Worm (Caenorhabditis elegans) whole organism, mixed stage, embryonic: ENCODE results near the gene cdh-9.

ENCODE experiments used
- bed-3 ChIP-seq: fragments of 200-800 bp; sonication (Bioruptor generic); optimal IDR thresholded peaks from 3 replicates; lab custom pipeline; 2018; ENCODE audit warnings: mild to moderate bottlenecking, missing genetic modification characterization, moderate library complexity, missing compliant biosample characterization
- blmp-1 ChIP-seq: fragments of 150-350 bp; optimal IDR thresholded peaks from 2 replicates; lab custom pipeline; 2014; ENCODE audit warnings: missing biosample characterization, missing genetic modification characterization
- ceh-39 ChIP-seq: fragments of 150-350 bp; optimal IDR thresholded peaks from 2 replicates; lab custom pipeline; 2014; ENCODE audit warnings: missing biosample characterization, missing genetic modification characterization
- ceh-43 ChIP-seq: fragments of 200-800 bp; sonication (Bioruptor generic); optimal IDR thresholded peaks from 2 replicates; lab custom pipeline; 2018; ENCODE audit warnings: mild to moderate bottlenecking, missing genetic modification characterization, moderate library complexity, missing compliant biosample characterization
- ceh-83 ChIP-seq: fragments of 200-800 bp; sonication (Bioruptor generic); optimal IDR thresholded peaks from 2 replicates; lab custom pipeline; 2018; ENCODE audit warnings: mild to moderate bottlenecking, missing genetic modification characterization, missing compliant biosample characterization
- ces-1 ChIP-seq: fragments of 150-350 bp; optimal IDR thresholded peaks from 2 replicates; lab custom pipeline; 2014; ENCODE audit warnings: missing biosample characterization, missing genetic modification reagents, missing genetic modification characterization
- cnd-1 ChIP-seq: fragments of 200-800 bp; sonication (Bioruptor generic); optimal IDR thresholded peaks from 2 replicates; lab custom pipeline; 2018; ENCODE audit warnings: mild to moderate bottlenecking, missing genetic modification characterization, missing compliant biosample characterization
- drap-1 ChIP-seq: fragments of 200-800 bp; sonication (Bioruptor generic); optimal IDR thresholded peaks from 3 replicates; lab custom pipeline; 2018; ENCODE audit warnings: mild to moderate bottlenecking, missing genetic modification characterization, missing compliant biosample characterization
- elt-1 ChIP-seq: sonication (generic microtip); optimal IDR thresholded peaks from 2 replicates; lab custom pipeline; 2017; ENCODE audit warnings: missing genetic modification characterization, mild to moderate bottlenecking, missing compliant biosample characterization, antibody characterized with exemption, moderate library complexity, borderline replicate concordance; ENCODE audit not compliant: insufficient read depth
- elt-3 ChIP-seq: fragments of 150-350 bp; optimal IDR thresholded peaks from 2 replicates; lab custom pipeline; 2014; ENCODE audit warnings: missing biosample characterization, missing genetic modification characterization
- flh-1 ChIP-seq: fragments of 200-800 bp; sonication (Bioruptor generic); optimal IDR thresholded peaks from 2 replicates; lab custom pipeline; 2018; ENCODE audit warnings: mild to moderate bottlenecking, missing genetic modification characterization, moderate library complexity, missing compliant biosample characterization
- ham-2 ChIP-seq: fragments of 200-800 bp; sonication (Bioruptor generic); optimal IDR thresholded peaks from 2 replicates; lab custom pipeline; 2018; ENCODE audit warnings: mild to moderate bottlenecking, missing genetic modification characterization, missing compliant biosample characterization
- hlh-1 ChIP-seq: fragments of 150-350 bp; optimal IDR thresholded peaks from 2 replicates; lab custom pipeline; 2014; ENCODE audit warnings: missing biosample characterization, missing genetic modification reagents, missing genetic modification characterization
- lin-13 ChIP-seq: fragments of 150-350 bp; optimal IDR thresholded peaks from 2 replicates; lab custom pipeline; 2014; ENCODE audit warnings: missing biosample characterization, missing genetic modification characterization
- lsy-2 ChIP-seq: fragments of 150-350 bp; optimal IDR thresholded peaks from 2 replicates; lab custom pipeline; 2014; ENCODE audit warnings: missing biosample characterization, missing genetic modification characterization
- mep-1 ChIP-seq: fragments of 150-350 bp; optimal IDR thresholded peaks from 2 replicates; lab custom pipeline; 2017; ENCODE audit warnings: missing biosample characterization, missing genetic modification reagents, missing genetic modification characterization, inconsistent platforms
- mls-2 ChIP-seq: sonication (generic microtip); optimal IDR thresholded peaks from 2 replicates; lab custom pipeline; 2016; ENCODE audit warnings: mild to moderate bottlenecking, missing genetic modification characterization, moderate library complexity, missing compliant biosample characterization
- nhr-12 ChIP-seq: fragments of 150-350 bp; optimal IDR thresholded peaks from 2 replicates; lab custom pipeline; 2014; ENCODE audit warnings: missing biosample characterization, missing genetic modification characterization
- nhr-237 ChIP-seq: fragments of 150-350 bp; optimal IDR thresholded peaks from 2 replicates; lab custom pipeline; 2014; ENCODE audit warnings: missing biosample characterization, missing genetic modification characterization
- nhr-28 ChIP-seq: fragments of 150-350 bp; optimal IDR thresholded peaks from 2 replicates; lab custom pipeline; 2014; ENCODE audit warnings: missing biosample characterization, missing genetic modification characterization
- nhr-76 ChIP-seq: sonication (generic microtip); optimal IDR thresholded peaks from 2 replicates; lab custom pipeline; 2017; ENCODE audit warnings: missing biosample characterization, missing genetic modification characterization
- pha-4 ChIP-seq: fragments of 150-350 bp; optimal IDR thresholded peaks from 2 replicates; lab custom pipeline; 2018; ENCODE audit warnings: missing biosample characterization, missing genetic modification reagents, missing genetic modification characterization
- sem-2 ChIP-seq: fragments of 200-800 bp; sonication (Bioruptor generic); optimal IDR thresholded peaks from 2 replicates; lab custom pipeline; 2018; ENCODE audit warnings: mild to moderate bottlenecking, missing genetic modification characterization, missing compliant biosample characterization
- snpc-4 ChIP-seq: fragments of 150-350 bp; optimal IDR thresholded peaks from 2 replicates; lab custom pipeline; 2014; ENCODE audit warnings: missing biosample characterization, missing genetic modification characterization
- sptf-1 ChIP-seq: sonication (generic microtip); optimal IDR thresholded peaks from 2 replicates; lab custom pipeline; 2017; ENCODE audit warnings: mild to moderate bottlenecking, missing genetic modification characterization, moderate library complexity, missing compliant biosample characterization
- tbx-8 ChIP-seq: fragments of 200-800 bp; sonication (Bioruptor generic); optimal IDR thresholded peaks from 2 replicates; lab custom pipeline; 2018; ENCODE audit warnings: mild to moderate bottlenecking, missing genetic modification characterization, moderate library complexity, missing compliant biosample characterization
- unc-120 ChIP-seq: sonication (generic microtip); optimal IDR thresholded peaks from 2 replicates; lab custom pipeline; 2017; ENCODE audit warnings: missing genetic modification characterization, missing compliant biosample characterization; ENCODE audit not compliant: poor library complexity, severe bottlenecking
- unc-39 ChIP-seq: fragments of 150-350 bp; optimal IDR thresholded peaks from 2 replicates; lab custom pipeline; 2014; ENCODE audit warnings: missing biosample characterization, missing genetic modification characterization
- zip-8 ChIP-seq: fragments of 150-350 bp; optimal IDR thresholded peaks from 2 replicates; lab custom pipeline; 2014; ENCODE audit warnings: missing biosample characterization, missing genetic modification characterization

cdh-9 gene

ce11 chrX:16641678-16642077 is 46.6 kb downstream of the cdh-9 start:
- TF ChIP-seq snpc-4 (tag; lab: Kevin White, UChicago) (no peak), nhr-12 (tag; lab: Kevin White, UChicago) (no peak), cnd-1 (tag; lab: Kevin White, UChicago) (no peak), flh-1 (GFP tag; lab: Kevin White, UChicago) (no peak), ceh-39 (no peak), sem-2 (GFP tag; lab: Kevin White, UChicago) (no peak), elt-3 (tag; lab: Kevin White, UChicago) (no peak), blmp-1 (tag; lab: Kevin White, UChicago) (no peak), ceh-83 (no peak), hlh-1 (tag; lab: Kevin White, UChicago) (no peak), bed-3 (GFP tag; lab: Kevin White, UChicago) (no peak), lsy-2 (no peak), elt-1 (tag; lab: Kevin White, UChicago) (no peak), zip-8 (tag; lab: Kevin White, UChicago) (no peak), ceh-43 (no peak)

ce11 chrX:16643246-16643645 is 48.2 kb downstream of the cdh-9 start:
- no peak for TF ChIP-seq blmp-1 (tag; lab: Kevin White, UChicago)
- TF ChIP-seq sptf-1 (tag; lab: Kevin White, UChicago): no peak
- no peak for TF ChIP-seq ces-1 (GFP tag; lab: Kevin White, UChicago)
- no peak for TF ChIP-seq zip-8 (tag; lab: Kevin White, UChicago)
- TF ChIP-seq ceh-43: no peak
- no peak for TF ChIP-seq nhr-237 (tag; lab: Kevin White, UChicago)

- TF ChIP-seq flh-1 (GFP tag; lab: Kevin White, UChicago) (no peak), unc-120 (tag; lab: Kevin White, UChicago) (no peak), sem-2 (GFP tag; lab: Kevin White, UChicago) (no peak), mls-2 (tag; lab: Kevin White, UChicago) (no peak), lin-13 (tag; lab: Kevin White, UChicago) (no peak), pha-4 (tag; lab: Kevin White, UChicago) (no peak), cnd-1 (tag; lab: Kevin White, UChicago) (no peak), drap-1 (GFP tag; lab: Kevin White, UChicago) (no peak), nhr-76 (tag; lab: Kevin White, UChicago) (no peak), ceh-43 (no peak), elt-1 (tag; lab: Kevin White, UChicago) (no peak), unc-39 (no peak), ham-2 (no peak), ces-1 (GFP tag; lab: Kevin White, UChicago) (no peak), tbx-8 (GFP tag; lab: Kevin White, UChicago) (no peak), ceh-83 (no peak)
Observed at ce11 chrX:16644889-16645288, 49.9 kb downstream of the cdh-9 start.

- TF ChIP-seq hlh-1 (tag; lab: Kevin White, UChicago): no peak
- TF ChIP-seq, all 35 proteins: peak for 0
Observed at ce11 chrX:16647222-16647621, 52.2 kb downstream of the cdh-9 start.

DNA sequence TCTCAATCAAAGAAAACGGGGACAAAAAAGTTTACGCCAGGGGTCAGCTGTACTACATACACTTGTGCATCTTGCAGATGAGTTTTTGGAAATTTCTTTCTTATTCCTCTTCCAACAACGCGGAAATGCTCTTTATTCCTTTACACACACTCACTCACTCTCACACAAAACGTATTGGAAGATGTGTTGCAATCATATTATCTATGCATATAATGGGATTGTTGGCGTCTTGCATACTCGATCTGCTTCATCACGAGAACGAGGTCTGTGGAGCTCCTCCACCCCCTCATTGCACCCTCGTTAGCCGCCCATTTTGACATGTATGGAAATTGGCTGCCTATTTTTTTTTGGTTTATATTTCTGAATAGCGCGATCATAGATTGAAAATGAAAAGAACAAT is 53.7 kb downstream of the cdh-9 start:
- TF ChIP-seq lin-13 (tag; lab: Kevin White, UChicago) (no peak), ces-1 (GFP tag; lab: Kevin White, UChicago) (peak; percentile 80)

DNA sequence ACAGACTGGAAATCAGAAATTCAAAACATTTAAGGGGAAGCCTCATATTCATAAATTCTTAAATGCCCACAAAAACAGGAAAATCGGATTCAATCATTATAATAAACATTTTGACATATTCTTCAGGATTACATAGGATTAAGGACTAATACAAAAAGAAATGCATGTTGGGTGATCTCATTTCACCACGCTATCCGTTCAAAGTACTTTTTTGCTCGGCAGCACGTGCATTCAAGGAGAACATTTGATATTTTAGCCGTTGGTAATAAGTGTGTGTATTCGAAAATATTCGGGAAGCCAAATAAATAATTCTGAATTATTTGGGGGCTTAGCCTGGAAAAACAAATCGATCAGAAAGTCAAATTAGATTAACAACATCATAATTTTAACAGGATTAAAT is 55.6 kb downstream of the cdh-9 start:
- TF ChIP-seq unc-120 (tag; lab: Kevin White, UChicago) (no peak), snpc-4 (tag; lab: Kevin White, UChicago) (no peak), ces-1 (GFP tag; lab: Kevin White, UChicago) (no peak), sptf-1 (tag; lab: Kevin White, UChicago) (no peak), flh-1 (GFP tag; lab: Kevin White, UChicago) (no peak), unc-39 (no peak), mep-1 (tag; lab: Kevin White, UChicago) (no peak), nhr-28 (tag; lab: Kevin White, UChicago) (no peak), nhr-12 (tag; lab: Kevin White, UChicago) (no peak), blmp-1 (tag; lab: Kevin White, UChicago) (no peak)
